Fruit fly (Drosophila melanogaster): ENCODE measurements around the gene ana1.

dm6 chr3R:24581891-24582668, 51.7 kb downstream of the ana1 start:
- TF ChIP-seq CTCF (optimal IDR thresholded peaks at IDR 0.05) (no peak), CG8478 (optimal IDR thresholded peaks at IDR 0.05) (no peak)
